Worm (Caenorhabditis elegans): Measurements from ENCODE around the gene fbxb-46.

ce11 chrII:1616382-1616781 lies 45.5 kb upstream of the fbxb-46 start, which contains the start of gene fbxa-165:
- no peak for TF ChIP-seq nhr-77 (tag; optimal IDR thresholded peaks at IDR 0.05)
- TF ChIP-seq R02D3.7 (tag; optimal IDR thresholded peaks at IDR 0.05): no peak
- no peak for TF ChIP-seq egl-27 (tag; optimal IDR thresholded peaks at IDR 0.05)
- TF ChIP-seq snpc-4 (tag; optimal IDR thresholded peaks at IDR 0.05): no peak
- TF ChIP-seq mdt-29 (GFP tag; IDR thresholded peaks at IDR 0.05): no peak
- TF ChIP-seq ama-1 (optimal IDR thresholded peaks at IDR 0.05): no peak
- TF ChIP-seq skn-1 (tag; optimal IDR thresholded peaks at IDR 0.05): no peak
- TF ChIP-seq hlh-30 (tag; optimal IDR thresholded peaks at IDR 0.05; ENCODE audit: insufficient read depth): no peak
- no peak for TF ChIP-seq nhr-10 (tag; optimal IDR thresholded peaks at IDR 0.05)
- TF ChIP-seq pha-4 (GFP tag; IDR thresholded peaks at IDR 0.05): no peak
- no peak for TF ChIP-seq pha-4 (tag; optimal IDR thresholded peaks at IDR 0.05)
- TF ChIP-seq ceh-82 (tag; optimal IDR thresholded peaks at IDR 0.05): no peak
- no peak for TF ChIP-seq Y75B8A.6 (GFP tag; IDR thresholded peaks at IDR 0.05)
- no peak for TF ChIP-seq nhr-237 (tag; optimal IDR thresholded peaks at IDR 0.05)

Measured in whole organism, L4 larva.